Worm (Caenorhabditis elegans) whole organism, young adult: ENCODE measurements around the gene fbxa-127.
A peak's percentile ranks its signal among the peaks of the same experiment; 100 is the strongest.

Experiments used
- F10E7.11 ChIP-seq: sonication (generic microtip); optimal IDR thresholded peaks from 2 replicates; lab custom pipeline; 2017; ENCODE audit warnings: mild to moderate bottlenecking, missing genetic modification characterization, moderate library complexity, missing compliant biosample characterization
- Y53F4B.3 ChIP-seq: fragments of 200-800 bp; sonication (Bioruptor generic); IDR thresholded peaks from 2 replicates; pipeline ENCODE4 v1.3.6; 2022; ENCODE audit warnings: missing genetic modification reagents, missing genetic modification characterization, missing compliant biosample characterization
- ama-1 ChIP-seq, 3 experiments: fragments of 150-350 bp in 1 of 3; sonication (generic microtip) in 2 of 3; optimal IDR thresholded peaks; 2 replicates each; lab custom pipeline; 2014 to 2018; ENCODE audit warnings: missing biosample characterization in 2 of 3, missing genetic modification characterization in 2 of 3, missing genetic modification reagents in 2 of 3
- athp-1 ChIP-seq: sonication (generic microtip); optimal IDR thresholded peaks from 2 replicates; lab custom pipeline; 2017; ENCODE audit warnings: mild to moderate bottlenecking, missing genetic modification characterization, missing compliant biosample characterization
- hsf-1 ChIP-seq: fragments of 200-800 bp; sonication (Bioruptor generic); IDR thresholded peaks from 2 replicates; pipeline ENCODE4 v1.3.6; 2022; ENCODE audit warnings: missing genetic modification reagents, missing genetic modification characterization, missing compliant biosample characterization
- lir-1 ChIP-seq: fragments of 200-800 bp; sonication (Bioruptor generic); conservative IDR thresholded peaks from 2 replicates; pipeline ENCODE4 v1.3.6; 2022; ENCODE audit warnings: missing genetic modification reagents, missing genetic modification characterization, missing compliant biosample characterization
- mes-4 ChIP-seq: sonication (generic microtip); optimal IDR thresholded peaks from 2 replicates; lab custom pipeline; 2016; ENCODE audit warnings: missing genotype, missing genetic modification characterization, missing compliant biosample characterization
- nhr-80 ChIP-seq: sonication (generic microtip); optimal IDR thresholded peaks from 2 replicates; lab custom pipeline; 2016; ENCODE audit warnings: missing genetic modification characterization, missing compliant biosample characterization
- repo-1 ChIP-seq: sonication (generic microtip); optimal IDR thresholded peaks from 2 replicates; lab custom pipeline; 2017; ENCODE audit warnings: mild to moderate bottlenecking, missing genetic modification characterization, missing compliant biosample characterization
- snpc-1.3 ChIP-seq: sonication (generic microtip); optimal IDR thresholded peaks from 2 replicates; lab custom pipeline; 2017; ENCODE audit warnings: missing genetic modification characterization, mild to moderate bottlenecking, missing compliant biosample characterization, antibody characterized with exemption, moderate library complexity, missing genotype, missing genetic modification reagents; ENCODE audit not compliant: insufficient read depth

- no peak for TF ChIP-seq lir-1 (GFP tag; lab: Robert Waterston, UW)
- TF ChIP-seq F10E7.11 (tag; lab: Kevin White, UChicago): no peak
- no peak for TF ChIP-seq nhr-80 (tag; lab: Kevin White, UChicago)
- TF ChIP-seq mes-4: no peak
- no peak for TF ChIP-seq Y53F4B.3 (GFP tag; lab: Robert Waterston, UW)
- no peak for TF ChIP-seq snpc-1.3 (tag; lab: Kevin White, UChicago)
- TF ChIP-seq ama-1 (optimal IDR thresholded peaks at IDR 0.05; lab: Kevin White, UChicago): no peak
- no peak for TF ChIP-seq ama-1 (GFP tag; optimal IDR thresholded peaks at IDR 0.05; lab: Kevin White, UChicago)
- TF ChIP-seq repo-1 (tag; lab: Kevin White, UChicago): no peak
- no peak for TF ChIP-seq athp-1 (tag; lab: Kevin White, UChicago)
- TF ChIP-seq hsf-1 (GFP tag; lab: Robert Waterston, UW): peak; percentile 62; the same call in 1 of the 2 replicates
These were observed 17.9 kb downstream of the fbxa-127 start, which contains the start of gene gyg-2 for ce11 chrV:16746231-16746990.
